Worm (Caenorhabditis elegans) whole organism, L3 larva: ENCODE results near the gene mpst-1.
A peak's percentile ranks its signal among the peaks of the same experiment; 100 is the strongest.

ENCODE experiments used
- R02D3.7 ChIP-seq: fragments of 150-350 bp; optimal IDR thresholded peaks from 2 replicates; lab custom pipeline; 2014; ENCODE audit warnings: missing biosample characterization, missing genetic modification characterization
- ZK546.5 ChIP-seq: sonication (generic microtip); optimal IDR thresholded peaks from 2 replicates; lab custom pipeline; 2017; ENCODE audit warnings: missing biosample characterization, missing genetic modification characterization
- ama-1 ChIP-seq: fragments of 150-350 bp; optimal IDR thresholded peaks from 2 replicates; lab custom pipeline; 2018
- lin-39 ChIP-seq: fragments of 150-350 bp; optimal IDR thresholded peaks from 2 replicates; lab custom pipeline; 2018; ENCODE audit warnings: missing biosample characterization, missing genetic modification reagents, missing genetic modification characterization
- nhr-12 ChIP-seq: fragments of 150-350 bp; optimal IDR thresholded peaks from 2 replicates; lab custom pipeline; 2014; ENCODE audit warnings: missing biosample characterization, missing genetic modification characterization
- nhr-76 ChIP-seq: fragments of 150-350 bp; sonication (generic microtip); optimal IDR thresholded peaks from 5 replicates; lab custom pipeline; 2014; ENCODE audit warnings: missing biosample characterization, missing genetic modification characterization
- skn-1 ChIP-seq: fragments of 150-350 bp; optimal IDR thresholded peaks from 2 replicates; lab custom pipeline; 2014; ENCODE audit warnings: missing biosample characterization, missing genetic modification characterization
- snpc-4 ChIP-seq: fragments of 150-350 bp; optimal IDR thresholded peaks from 2 replicates; lab custom pipeline; 2014; ENCODE audit warnings: missing biosample characterization, missing genetic modification characterization
- zag-1 ChIP-seq: fragments of 150-350 bp; optimal IDR thresholded peaks from 2 replicates; lab custom pipeline; 2014; ENCODE audit warnings: missing biosample characterization, missing genetic modification characterization
- ztf-4 ChIP-seq: fragments of 150-350 bp; optimal IDR thresholded peaks from 2 replicates; lab custom pipeline; 2014; ENCODE audit warnings: missing biosample characterization, missing genetic modification characterization

- TF ChIP-seq skn-1 (tag; lab: Kevin White, UChicago): no peak
- TF ChIP-seq nhr-76 (tag; lab: Kevin White, UChicago): no peak
- TF ChIP-seq ZK546.5 (tag; lab: Kevin White, UChicago): no peak
- no peak for TF ChIP-seq zag-1 (tag; lab: Kevin White, UChicago)
- no peak for TF ChIP-seq R02D3.7 (tag; lab: Kevin White, UChicago)
- no peak for TF ChIP-seq nhr-12 (tag; lab: Kevin White, UChicago)
- no peak for TF ChIP-seq snpc-4 (tag; lab: Kevin White, UChicago)
- no peak for TF ChIP-seq lin-39
- peak; percentile 42 for TF ChIP-seq ama-1
- TF ChIP-seq ztf-4: no peak
These were observed 7.4 kb downstream of the mpst-1 start for ce11 chrV:11819451-11819850.
